Fruit fly (Drosophila melanogaster): ENCODE data around the gene kek6.

DNA sequence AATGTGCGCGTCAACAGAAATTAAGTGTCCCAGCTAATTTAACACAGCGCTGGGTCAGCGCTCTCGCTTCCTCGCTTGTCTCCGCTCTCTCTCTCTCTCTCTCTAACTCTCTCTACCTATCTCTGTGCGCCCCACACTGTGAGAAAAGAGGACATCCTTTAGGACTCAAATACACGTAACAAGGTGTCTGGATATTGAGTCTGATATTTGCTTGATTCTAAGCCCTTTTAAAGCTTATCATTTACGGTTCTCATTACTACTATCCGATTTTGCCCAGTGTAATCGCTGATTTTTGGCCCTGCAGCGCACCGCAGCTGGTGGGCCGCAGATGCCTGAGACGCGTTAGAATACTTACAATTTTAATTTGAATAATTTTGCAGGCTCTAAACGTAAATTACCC, 14.6 kb downstream of the kek6 start:
- TF ChIP-seq pan (optimal IDR thresholded peaks at IDR 0.05): no peak
- no peak for TF ChIP-seq psq (GFP tag; optimal IDR thresholded peaks at IDR 0.05)
- TF ChIP-seq br (GFP tag; optimal IDR thresholded peaks at IDR 0.05): no peak
- no peak for TF ChIP-seq ey (GFP tag; optimal IDR thresholded peaks at IDR 0.05)
- no peak for TF ChIP-seq Hnf4 (GFP tag; optimal IDR thresholded peaks at IDR 0.05)
- no peak for TF ChIP-seq jim (GFP tag; optimal IDR thresholded peaks at IDR 0.05)
- TF ChIP-seq foxo (GFP tag; optimal IDR thresholded peaks at IDR 0.05): no peak
- no peak for TF ChIP-seq CG32264 (GFP tag; optimal IDR thresholded peaks at IDR 0.05)
- no peak for TF ChIP-seq CG9705 (GFP tag; optimal IDR thresholded peaks at IDR 0.05)
- TF ChIP-seq dl (GFP tag; optimal IDR thresholded peaks at IDR 0.05; ENCODE audit: insufficient read depth in 1 of 2, partially characterized antibody in 2 of 2): no peak
